Fruit fly (Drosophila melanogaster) whole organism, prepupa: ENCODE data around the gene Pif1B.
A peak's percentile ranks its signal among the peaks of the same experiment; 100 is the strongest.

Experiments
- Blimp-1 ChIP-seq: fragments of 200-800 bp; sonication (Bioruptor generic); optimal IDR thresholded peaks from 3 replicates; lab custom pipeline; 2017; ENCODE audit warnings: missing biosample characterization, missing genetic modification characterization, mild to moderate bottlenecking, moderate library complexity, missing genetic modification reagents
- CG10669 ChIP-seq: fragments of 200-800 bp; sonication (Bioruptor generic); optimal IDR thresholded peaks from 3 replicates; lab custom pipeline; 2018; ENCODE audit warnings: missing biosample characterization, mild to moderate bottlenecking, missing genetic modification characterization, moderate library complexity
- CG11294 ChIP-seq: fragments of 200-800 bp; sonication (Bioruptor generic); IDR thresholded peaks from 2 replicates; pipeline ENCODE4 v1.3.6; 2022; ENCODE audit warnings: missing biosample characterization, missing genetic modification characterization
- CG15336 ChIP-seq: fragments of 200-800 bp; sonication (Bioruptor generic); IDR thresholded peaks from 2 replicates; pipeline ENCODE4 v1.3.6; 2022; ENCODE audit warnings: missing biosample characterization, missing genetic modification characterization
- CG1621 ChIP-seq: fragments of 200-800 bp; sonication (Bioruptor generic); optimal IDR thresholded peaks from 3 replicates; lab custom pipeline; 2018; ENCODE audit warnings: missing biosample characterization, mild to moderate bottlenecking, missing genetic modification characterization
- CG16779 ChIP-seq: fragments of 200-800 bp; sonication (Bioruptor generic); optimal IDR thresholded peaks from 3 replicates; lab custom pipeline; 2017; ENCODE audit warnings: missing biosample characterization, mild to moderate bottlenecking, missing genetic modification characterization
- CG3032 ChIP-seq: fragments of 200-800 bp; optimal IDR thresholded peaks from 2 replicates; lab custom pipeline; 2019; ENCODE audit warnings: missing biosample characterization, mild to moderate bottlenecking, missing genetic modification characterization, moderate library complexity
- CG31627 ChIP-seq: fragments of 200-800 bp; sonication (Bioruptor generic); optimal IDR thresholded peaks from 3 replicates; lab custom pipeline; 2016; ENCODE audit warnings: missing biosample characterization, missing genetic modification characterization
- CG32006 ChIP-seq: fragments of 200-800 bp; sonication (Bioruptor generic); optimal IDR thresholded peaks from 3 replicates; lab custom pipeline; 2017; ENCODE audit warnings: missing biosample characterization, mild to moderate bottlenecking, missing genetic modification characterization
- CG34406 ChIP-seq: fragments of 200-800 bp; sonication (Bioruptor generic); optimal IDR thresholded peaks from 3 replicates; lab custom pipeline; 2016; ENCODE audit warnings: missing biosample characterization, missing genetic modification characterization
- CG3919 ChIP-seq: fragments of 200-800 bp; sonication (Bioruptor generic); optimal IDR thresholded peaks from 3 replicates; lab custom pipeline; 2016; ENCODE audit warnings: missing biosample characterization, missing genetic modification characterization
- CG6163 ChIP-seq: fragments of 200-800 bp; sonication (Bioruptor generic); IDR thresholded peaks from 3 replicates; pipeline ENCODE4 v1.3.6; 2022; ENCODE audit warnings: missing biosample characterization, missing genetic modification characterization
- CG6792 ChIP-seq: fragments of 200-800 bp; sonication (Bioruptor generic); optimal IDR thresholded peaks from 3 replicates; lab custom pipeline; 2016; ENCODE audit warnings: missing biosample characterization, missing genetic modification characterization
- CG6808 ChIP-seq: fragments of 200-800 bp; sonication (Bioruptor generic); optimal IDR thresholded peaks from 3 replicates; lab custom pipeline; 2017; ENCODE audit warnings: missing biosample characterization, missing genetic modification characterization, mild to moderate bottlenecking, moderate library complexity, missing genetic modification reagents
- CG6854 ChIP-seq: fragments of 200-800 bp; sonication (Bioruptor generic); optimal IDR thresholded peaks from 2 replicates; lab custom pipeline; 2017; ENCODE audit warnings: missing biosample characterization, mild to moderate bottlenecking, missing genetic modification characterization
- CG8119 ChIP-seq: fragments of 200-800 bp; sonication (Bioruptor generic); IDR thresholded peaks from 3 replicates; pipeline ENCODE4 v1.3.6; 2022; ENCODE audit warnings: missing biosample characterization, missing genetic modification characterization
- CG8319 ChIP-seq: fragments of 200-800 bp; sonication (Bioruptor generic); optimal IDR thresholded peaks from 3 replicates; lab custom pipeline; 2016; ENCODE audit warnings: missing biosample characterization, missing genetic modification characterization
- CG8632 ChIP-seq: fragments of 200-800 bp; sonication (Bioruptor generic); optimal IDR thresholded peaks from 3 replicates; lab custom pipeline; 2016; ENCODE audit warnings: missing biosample characterization, missing genetic modification characterization
- CG9139 ChIP-seq: fragments of 200-800 bp; sonication (Bioruptor generic); optimal IDR thresholded peaks from 3 replicates; lab custom pipeline; 2017; ENCODE audit warnings: missing biosample characterization, mild to moderate bottlenecking, missing genetic modification characterization
- Eip75B ChIP-seq: fragments of 200-800 bp; sonication (Bioruptor generic); optimal IDR thresholded peaks from 3 replicates; lab custom pipeline; 2016; ENCODE audit warnings: missing biosample characterization, missing genetic modification characterization
- Eip78C ChIP-seq: fragments of 200-800 bp; sonication (Bioruptor generic); peaks from one replicate; lab custom pipeline; 2016; ENCODE audit warnings: missing biosample characterization, missing genetic modification characterization
- Eip93F ChIP-seq: fragments of 200-800 bp; sonication (Bioruptor generic); optimal IDR thresholded peaks from 2 replicates; lab custom pipeline; 2016; ENCODE audit warnings: missing biosample characterization, mild to moderate bottlenecking, missing genetic modification characterization
- Ets21C ChIP-seq: fragments of 200-800 bp; sonication (Bioruptor generic); optimal IDR thresholded peaks from 3 replicates; lab custom pipeline; 2016; ENCODE audit warnings: missing biosample characterization, missing genetic modification characterization
- Ets96B ChIP-seq: fragments of 200-800 bp; optimal IDR thresholded peaks from 2 replicates; lab custom pipeline; 2019; ENCODE audit warnings: missing biosample characterization, mild to moderate bottlenecking, missing genetic modification characterization, moderate library complexity
- Gug ChIP-seq: fragments of 200-800 bp; sonication (Bioruptor generic); IDR thresholded peaks from 2 replicates; pipeline ENCODE4 v1.3.6; 2022; ENCODE audit warnings: missing biosample characterization, missing genetic modification characterization
- Hr38 ChIP-seq: sonication (Bioruptor generic); optimal IDR thresholded peaks from 2 replicates; lab custom pipeline; 2016; ENCODE audit warnings: missing biosample characterization, missing genetic modification characterization
- Hr39 ChIP-seq: fragments of 200-800 bp; sonication (Bioruptor generic); optimal IDR thresholded peaks from 2 replicates; lab custom pipeline; 2016; ENCODE audit warnings: missing biosample characterization, missing genetic modification characterization
- Hr4 ChIP-seq: fragments of 200-800 bp; sonication (Bioruptor generic); optimal IDR thresholded peaks from 3 replicates; lab custom pipeline; 2016; ENCODE audit warnings: missing biosample characterization, missing genetic modification characterization
- Lpt ChIP-seq: fragments of 200-800 bp; sonication (Bioruptor generic); optimal IDR thresholded peaks from 3 replicates; lab custom pipeline; 2016; ENCODE audit warnings: missing biosample characterization, missing genetic modification characterization
- Met ChIP-seq: fragments of 200-800 bp; sonication (Bioruptor generic); optimal IDR thresholded peaks from 3 replicates; lab custom pipeline; 2016; ENCODE audit warnings: missing biosample characterization, missing genetic modification characterization
- Smox ChIP-seq: fragments of 200-800 bp; sonication (Bioruptor generic); optimal IDR thresholded peaks from 3 replicates; lab custom pipeline; 2016; ENCODE audit warnings: missing biosample characterization, missing genetic modification characterization
- Sox14 ChIP-seq: fragments of 200-800 bp; sonication (Bioruptor generic); optimal IDR thresholded peaks from 3 replicates; lab custom pipeline; 2016; ENCODE audit warnings: missing biosample characterization, missing genetic modification characterization
- Sox15 ChIP-seq: fragments of 200-800 bp; sonication (Bioruptor generic); optimal IDR thresholded peaks from 3 replicates; lab custom pipeline; 2016; ENCODE audit warnings: missing biosample characterization, missing genetic modification characterization
- achi ChIP-seq: fragments of 200-800 bp; sonication (Bioruptor generic); optimal IDR thresholded peaks from 3 replicates; lab custom pipeline; 2016; ENCODE audit warnings: missing biosample characterization, missing genetic modification characterization
- dac ChIP-seq: fragments of 200-800 bp; sonication (Bioruptor generic); optimal IDR thresholded peaks from 2 replicates; lab custom pipeline; 2017; ENCODE audit warnings: missing biosample characterization, mild to moderate bottlenecking, missing genetic modification characterization
- dsx ChIP-seq: fragments of 200-800 bp; optimal IDR thresholded peaks from 3 replicates; lab custom pipeline; 2019; ENCODE audit warnings: missing biosample characterization, mild to moderate bottlenecking, missing genetic modification characterization, moderate library complexity; ENCODE audit not compliant: poor library complexity, severe bottlenecking
- eg ChIP-seq: fragments of 200-800 bp; sonication (Bioruptor generic); IDR thresholded peaks from 3 replicates; pipeline ENCODE4 v1.3.6; 2022; ENCODE audit warnings: missing biosample characterization, missing genetic modification characterization
- fd59A ChIP-seq: fragments of 200-800 bp; sonication (Bioruptor generic); optimal IDR thresholded peaks from 2 replicates; lab custom pipeline; 2017; ENCODE audit warnings: missing biosample characterization, mild to moderate bottlenecking, missing genetic modification characterization, missing genetic modification reagents
- fd85E ChIP-seq: fragments of 200-800 bp; sonication (Bioruptor generic); optimal IDR thresholded peaks from 3 replicates; lab custom pipeline; 2016; ENCODE audit warnings: missing biosample characterization, missing genetic modification characterization
- fkh ChIP-seq: fragments of 200-800 bp; sonication (Bioruptor generic); optimal IDR thresholded peaks from 3 replicates; lab custom pipeline; 2017; ENCODE audit warnings: missing biosample characterization, mild to moderate bottlenecking, missing genetic modification characterization, moderate library complexity
- lz ChIP-seq: fragments of 200-800 bp; sonication (Bioruptor generic); optimal IDR thresholded peaks from 3 replicates; lab custom pipeline; 2016; ENCODE audit warnings: missing biosample characterization, missing genetic modification characterization
- net ChIP-seq: fragments of 200-800 bp; sonication (Bioruptor generic); optimal IDR thresholded peaks from 3 replicates; lab custom pipeline; 2016; ENCODE audit warnings: missing biosample characterization, missing genetic modification characterization
- pdm3 ChIP-seq: fragments of 200-800 bp; sonication (Bioruptor generic); optimal IDR thresholded peaks from 3 replicates; lab custom pipeline; 2016; ENCODE audit warnings: missing biosample characterization, missing genetic modification characterization
- salr ChIP-seq, 2 experiments: fragments of 200-800 bp; sonication (Bioruptor generic); optimal IDR thresholded peaks; 3 replicates each; lab custom pipeline; 2016 to 2018; ENCODE audit warnings: missing biosample characterization in 2 of 2, missing genetic modification characterization in 2 of 2, mild to moderate bottlenecking in 1 of 2
- spab ChIP-seq: fragments of 200-800 bp; sonication (Bioruptor generic); optimal IDR thresholded peaks from 2 replicates; lab custom pipeline; 2017; ENCODE audit warnings: missing biosample characterization, mild to moderate bottlenecking, missing genetic modification characterization, missing genetic modification reagents
- ss ChIP-seq, 2 experiments: fragments of 200-800 bp; sonication (Bioruptor generic); optimal IDR thresholded peaks; 2 replicates in 1 of 2; 3 replicates in 1 of 2; lab custom pipeline; 2017 to 2018; ENCODE audit warnings: mild to moderate bottlenecking in 2 of 2, missing biosample characterization in 2 of 2, missing genetic modification characterization in 2 of 2, moderate library complexity in 1 of 2
- svp ChIP-seq: fragments of 200-800 bp; sonication (Bioruptor generic); peaks from one replicate; lab custom pipeline; 2016; ENCODE audit warnings: missing biosample characterization, missing genetic modification characterization
- topi ChIP-seq: fragments of 200-800 bp; sonication (Bioruptor generic); optimal IDR thresholded peaks from 3 replicates; lab custom pipeline; 2016; ENCODE audit warnings: missing biosample characterization, missing genetic modification characterization

The Pif1B gene

dm6 chr3R:8820428-8820912, 19.5 kb upstream of the Pif1B start, which contains the start of gene aqz (continued):
- TF ChIP-seq CG9139 (GFP tag; lab: Kevin White, UChicago) (peak; percentile 70), Hr38 (GFP tag; lab: Kevin White, UChicago) (no peak), CG6854 (GFP tag; lab: Kevin White, UChicago) (peak; percentile 41), svp (peak; percentile 82), Met (GFP tag; lab: Kevin White, UChicago) (peak; percentile 46), CG1621 (tag; lab: Kevin White, UChicago) (peak; percentile 84), fkh (GFP tag; lab: Kevin White, UChicago) (peak; percentile 84), CG6163 (GFP tag; lab: Robert Waterston, UW) (peak; percentile 81), Lpt (GFP tag; lab: Kevin White, UChicago) (peak; percentile 22), Sox14 (GFP tag; lab: Kevin White, UChicago) (peak; percentile 81), Ets96B (tag; lab: Kevin White, UChicago) (peak; percentile 10), dsx (GFP tag; lab: Kevin White, UChicago) (peak; percentile 49), CG8319 (no peak)
- TF ChIP-seq, all 60 proteins: peak for 39

- peak in 1 of 2 experiments; percentile 50 for TF ChIP-seq ss (GFP tag; optimal IDR thresholded peaks at IDR 0.05; lab: Kevin White, UChicago)
- peak; percentile 20 for TF ChIP-seq Sox14 (GFP tag; lab: Kevin White, UChicago)
- no peak for TF ChIP-seq CG15336 (GFP tag; lab: Robert Waterston, UW)
- TF ChIP-seq Eip75B (GFP tag; lab: Kevin White, UChicago) = peak; percentile 30
- no peak; the same call in 2 of the 3 replicates for TF ChIP-seq CG6163 (GFP tag; lab: Robert Waterston, UW)
- TF ChIP-seq Eip78C (GFP tag; lab: Kevin White, UChicago) = peak; percentile 57
- peak; percentile 77 for TF ChIP-seq fkh (GFP tag; lab: Kevin White, UChicago)
- no peak for TF ChIP-seq CG10669 (GFP tag; lab: Kevin White, UChicago)
- TF ChIP-seq dsx (GFP tag; lab: Kevin White, UChicago) = no peak
- no peak for TF ChIP-seq CG32006
- TF ChIP-seq Ets21C = no peak
- TF ChIP-seq dac (GFP tag; lab: Kevin White, UChicago) = no peak
- TF ChIP-seq spab (GFP tag; lab: Kevin White, UChicago) = no peak
- peak; percentile 6 for TF ChIP-seq CG3919 (GFP tag; lab: Kevin White, UChicago)
- no peak for TF ChIP-seq Hr39
- TF ChIP-seq CG34406 = no peak
- peak; percentile 3 for TF ChIP-seq Smox (GFP tag; lab: Kevin White, UChicago)
- peak; percentile 30 for TF ChIP-seq lz (GFP tag; lab: Kevin White, UChicago)
- TF ChIP-seq Eip93F (GFP tag; lab: Kevin White, UChicago) = no peak
- no peak for TF ChIP-seq Gug (GFP tag; lab: Robert Waterston, UW)
- TF ChIP-seq topi = peak; percentile 8
- no peak for TF ChIP-seq CG8119 (GFP tag; lab: Robert Waterston, UW)
- no peak for TF ChIP-seq Hr4 (GFP tag; lab: Kevin White, UChicago)
- no peak for TF ChIP-seq fd59A
- TF ChIP-seq CG6808 = no peak
- no peak for TF ChIP-seq Sox15 (GFP tag; lab: Kevin White, UChicago)
- TF ChIP-seq fd85E = no peak
- no peak for TF ChIP-seq net (GFP tag; lab: Kevin White, UChicago)
- TF ChIP-seq eg = no peak
- TF ChIP-seq Blimp-1 = no peak
- TF ChIP-seq CG6792 (GFP tag; lab: Kevin White, UChicago) = no peak
- no peak for TF ChIP-seq CG9139 (GFP tag; lab: Kevin White, UChicago)
- TF ChIP-seq salr (GFP tag; optimal IDR thresholded peaks at IDR 0.05; lab: Kevin White, UChicago) = no peak
- TF ChIP-seq CG8632 (GFP tag; lab: Kevin White, UChicago) = no peak
- no peak for TF ChIP-seq CG3032 (tag; lab: Kevin White, UChicago)
- no peak for TF ChIP-seq achi (GFP tag; lab: Kevin White, UChicago)
- TF ChIP-seq CG11294 (GFP tag; lab: Robert Waterston, UW) = no peak
- TF ChIP-seq CG31627 (GFP tag; lab: Kevin White, UChicago) = no peak
- TF ChIP-seq CG16779 (tag; lab: Kevin White, UChicago) = peak; percentile 12
- TF ChIP-seq CG6854 (GFP tag; lab: Kevin White, UChicago) = no peak
- peak; percentile 14 for TF ChIP-seq Met (GFP tag; lab: Kevin White, UChicago)
- TF ChIP-seq pdm3 (GFP tag; lab: Kevin White, UChicago) = peak; percentile 1
These were observed 18.6 kb upstream of the Pif1B start for dm6 chr3R:8819551-8820057.
